Fruit fly (Drosophila melanogaster) whole organism, embryonic: ENCODE results near the gene FeCH.

Source experiments
- B-H1 ChIP-seq: fragments of 200-800 bp; sonication (Bioruptor generic); IDR thresholded peaks from 3 replicates; pipeline ENCODE4 v1.3.6; 2022; ENCODE audit warnings: missing biosample characterization, missing genetic modification characterization
- CG12155 ChIP-seq: fragments of 200-800 bp; sonication (Bioruptor generic); optimal IDR thresholded peaks from 3 replicates; lab custom pipeline; 2016; ENCODE audit warnings: missing biosample characterization, missing genetic modification characterization
- CG13624 ChIP-seq: fragments of 200-800 bp; sonication (Bioruptor generic); optimal IDR thresholded peaks from 2 replicates; lab custom pipeline; 2016; ENCODE audit warnings: missing biosample characterization, missing genetic modification characterization
- CG15479 ChIP-seq: fragments of 200-800 bp; sonication (Bioruptor generic); optimal IDR thresholded peaks from 3 replicates; lab custom pipeline; 2019; ENCODE audit warnings: missing biosample characterization, mild to moderate bottlenecking, missing genetic modification characterization, moderate library complexity
- CG17359 ChIP-seq: fragments of 200-800 bp; sonication (Bioruptor generic); optimal IDR thresholded peaks from 3 replicates; lab custom pipeline; 2018; ENCODE audit warnings: missing biosample characterization, mild to moderate bottlenecking, missing genetic modification characterization, moderate library complexity
- CG1792 ChIP-seq: fragments of 200-800 bp; sonication (Bioruptor generic); optimal IDR thresholded peaks from 2 replicates; lab custom pipeline; 2016; ENCODE audit warnings: missing biosample characterization, missing genetic modification characterization
- CG34376 ChIP-seq: fragments of 200-800 bp; sonication (Bioruptor generic); optimal IDR thresholded peaks from 2 replicates; lab custom pipeline; 2018; ENCODE audit warnings: missing biosample characterization, mild to moderate bottlenecking, missing genetic modification characterization
- CG3847 ChIP-seq: fragments of 200-800 bp; sonication (Bioruptor generic); IDR thresholded peaks from 2 replicates; pipeline ENCODE4 v1.3.6; 2022; ENCODE audit warnings: missing biosample characterization, missing genetic modification characterization
- CG4854 ChIP-seq: fragments of 200-800 bp; sonication (Bioruptor generic); optimal IDR thresholded peaks from 2 replicates; lab custom pipeline; 2016; ENCODE audit warnings: missing biosample characterization, missing genetic modification characterization, inconsistent platforms
- CG6765 ChIP-seq: fragments of 200-800 bp; sonication (Bioruptor generic); optimal IDR thresholded peaks from 3 replicates; lab custom pipeline; 2017; ENCODE audit warnings: missing biosample characterization, mild to moderate bottlenecking, missing genetic modification characterization
- CG6791 ChIP-seq: fragments of 200-800 bp; sonication (Bioruptor generic); IDR thresholded peaks from 3 replicates; pipeline ENCODE4 v1.3.6; 2022; ENCODE audit warnings: missing biosample characterization, missing genetic modification characterization; ENCODE audit not compliant: partially characterized antibody
- CG6854 ChIP-seq: fragments of 200-800 bp; sonication (Bioruptor generic); optimal IDR thresholded peaks from 3 replicates; lab custom pipeline; 2017; ENCODE audit warnings: missing biosample characterization, mild to moderate bottlenecking, missing genetic modification characterization
- CG7372 ChIP-seq: fragments of 200-800 bp; sonication (Bioruptor generic); IDR thresholded peaks from 2 replicates; pipeline ENCODE4 v1.3.6; 2022; ENCODE audit warnings: missing biosample characterization, missing genetic modification characterization
- CG8290 ChIP-seq, 3 experiments: fragments of 200-800 bp; sonication (Bioruptor generic); optimal IDR thresholded peaks; 2 replicates each; lab custom pipeline; 2016 to 2019; ENCODE audit warnings: missing biosample characterization in 3 of 3, missing genetic modification characterization in 3 of 3, mild to moderate bottlenecking in 2 of 3, moderate library complexity in 1 of 3
- CG8765 ChIP-seq: fragments of 200-800 bp; sonication (Bioruptor generic); IDR thresholded peaks from 2 replicates; pipeline ENCODE4 v1.3.6; 2022; ENCODE audit warnings: missing biosample characterization, missing genetic modification characterization
- E2f1 ChIP-seq: fragments of 200-800 bp; sonication (Bioruptor generic); IDR thresholded peaks from 2 replicates; pipeline ENCODE4 v1.3.6; 2022; ENCODE audit warnings: missing biosample characterization, missing genetic modification characterization
- E2f2 ChIP-seq: fragments of 200-800 bp; sonication (Bioruptor generic); IDR thresholded peaks from 2 replicates; pipeline ENCODE4 v1.3.6; 2022; ENCODE audit warnings: missing biosample characterization, missing genetic modification characterization
- Eip74EF ChIP-seq, 2 experiments: fragments of 200-800 bp in 1 of 2; fragments of >200 bp in 1 of 2; sonication (Bioruptor generic) in 1 of 2; optimal IDR thresholded peaks; 2 replicates each; lab custom pipeline; 2017 to 2019; ENCODE audit warnings: missing biosample characterization in 2 of 2, missing genetic modification characterization in 2 of 2, mild to moderate bottlenecking in 1 of 2, moderate library complexity in 1 of 2
- Hand ChIP-seq: fragments of 200-800 bp; sonication (Bioruptor generic); optimal IDR thresholded peaks from 2 replicates; lab custom pipeline; 2017; ENCODE audit warnings: mild to moderate bottlenecking, missing biosample characterization, missing genetic modification reagents, missing genetic modification characterization
- HmgZ ChIP-seq: fragments of 200-800 bp; sonication (Bioruptor generic); optimal IDR thresholded peaks from 2 replicates; lab custom pipeline; 2018; ENCODE audit warnings: missing biosample characterization, mild to moderate bottlenecking, missing genetic modification characterization
- MTF-1 ChIP-seq: fragments of 200-800 bp; sonication (Bioruptor generic); optimal IDR thresholded peaks from 2 replicates; lab custom pipeline; 2018; ENCODE audit warnings: missing biosample characterization, mild to moderate bottlenecking, missing genetic modification characterization, borderline replicate concordance
- NC2β ChIP-seq: fragments of 200-800 bp; sonication (Bioruptor generic); optimal IDR thresholded peaks from 2 replicates; lab custom pipeline; 2016; ENCODE audit warnings: missing biosample characterization, missing genetic modification characterization
- NFAT ChIP-seq: fragments of 200-800 bp; sonication (Bioruptor generic); IDR thresholded peaks from 2 replicates; pipeline ENCODE4 v1.3.6; 2022; ENCODE audit warnings: missing biosample characterization, missing genetic modification characterization
- Nf-YB ChIP-seq: fragments of 200-800 bp; sonication (Bioruptor generic); optimal IDR thresholded peaks from 3 replicates; lab custom pipeline; 2019; ENCODE audit warnings: missing biosample characterization, mild to moderate bottlenecking, missing genetic modification characterization, moderate library complexity
- Opbp ChIP-seq: fragments of 200-800 bp; sonication (Bioruptor generic); IDR thresholded peaks from 3 replicates; pipeline ENCODE4 v1.3.6; 2022; ENCODE audit warnings: missing biosample characterization, missing genetic modification characterization; ENCODE audit not compliant: partially characterized antibody
- Ptx1 ChIP-seq: fragments of 200-800 bp; sonication (Bioruptor generic); IDR thresholded peaks from 2 replicates; pipeline ENCODE4 v1.3.6; 2022; ENCODE audit warnings: missing biosample characterization, missing genetic modification characterization
- Rx ChIP-seq: fragments of 200-800 bp; sonication (Bioruptor generic); IDR thresholded peaks from 2 replicates; pipeline ENCODE4 v1.3.6; 2022; ENCODE audit warnings: missing biosample characterization, missing genetic modification characterization
- Sox102F ChIP-seq: fragments of 200-800 bp; sonication (Bioruptor generic); optimal IDR thresholded peaks from 2 replicates; lab custom pipeline; 2018; ENCODE audit warnings: missing biosample characterization, mild to moderate bottlenecking, missing genetic modification characterization, moderate library complexity
- Sry-β ChIP-seq: fragments of 200-800 bp; sonication (Bioruptor generic); optimal IDR thresholded peaks from 2 replicates; lab custom pipeline; 2018; ENCODE audit warnings: missing biosample characterization, mild to moderate bottlenecking, missing genetic modification characterization, moderate library complexity
- Trl ChIP-seq, 3 experiments: fragments of >200 bp in 2 of 3; fragments of 200-800 bp in 1 of 3; sonication (Bioruptor generic) in 1 of 3; optimal IDR thresholded peaks; 2 replicates in 1 of 3; 3 replicates in 2 of 3; lab custom pipeline; 2016 to 2017; ENCODE audit warnings: missing biosample characterization in 1 of 3, missing genetic modification characterization in 1 of 3
- ab ChIP-seq: fragments of 200-800 bp; sonication (Bioruptor generic); optimal IDR thresholded peaks from 2 replicates; lab custom pipeline; 2016; ENCODE audit warnings: missing biosample characterization, missing genetic modification characterization
- ac ChIP-seq: fragments of 200-800 bp; sonication (Bioruptor generic); optimal IDR thresholded peaks from 3 replicates; lab custom pipeline; 2017; ENCODE audit warnings: missing biosample characterization, mild to moderate bottlenecking, missing genetic modification characterization
- ase ChIP-seq: fragments of 200-800 bp; sonication (Bioruptor generic); IDR thresholded peaks from 3 replicates; pipeline ENCODE4 v1.3.6; 2022; ENCODE audit warnings: missing biosample characterization, missing genetic modification characterization
- ato ChIP-seq: fragments of 200-800 bp; sonication (Bioruptor generic); IDR thresholded peaks from 2 replicates; pipeline ENCODE4 v1.3.6; 2022; ENCODE audit warnings: missing biosample characterization, missing genetic modification characterization; ENCODE audit not compliant: partially characterized antibody
- bbx ChIP-seq: fragments of 200-800 bp; sonication (Bioruptor generic); IDR thresholded peaks from 2 replicates; pipeline ENCODE4 v1.3.6; 2022; ENCODE audit warnings: missing biosample characterization, missing genetic modification characterization; ENCODE audit not compliant: partially characterized antibody
- ci ChIP-seq: fragments of 200-800 bp; sonication (Bioruptor generic); IDR thresholded peaks from 3 replicates; pipeline ENCODE4 v1.3.6; 2022; ENCODE audit warnings: missing biosample characterization, missing genetic modification characterization
- crol ChIP-seq: fragments of 200-800 bp; sonication (Bioruptor generic); IDR thresholded peaks from 2 replicates; pipeline ENCODE4 v1.3.6; 2022; ENCODE audit warnings: missing biosample characterization, missing genetic modification characterization
- dati ChIP-seq: fragments of 200-800 bp; sonication (Bioruptor generic); IDR thresholded peaks from 2 replicates; pipeline ENCODE4 v1.3.6; 2022; ENCODE audit warnings: missing biosample characterization, missing genetic modification characterization
- disco-r ChIP-seq: fragments of 200-800 bp; sonication (Bioruptor generic); optimal IDR thresholded peaks from 2 replicates; lab custom pipeline; 2016; ENCODE audit warnings: missing biosample characterization, missing genetic modification characterization
- esg ChIP-seq: fragments of 200-800 bp; sonication (Bioruptor generic); conservative IDR thresholded peaks from 2 replicates; pipeline ENCODE4 v1.3.6; 2022; ENCODE audit warnings: missing biosample characterization, missing genetic modification characterization
- hkb ChIP-seq, 2 experiments: fragments of 200-800 bp in 1 of 2; fragments of >200 bp in 1 of 2; sonication (Bioruptor generic) in 1 of 2; IDR thresholded peaks in 1 of 2; optimal IDR thresholded peaks in 1 of 2; 2 replicates each; pipeline versions ENCODE4 v1.3.6 to Lab custom; 2017 to 2022; ENCODE audit warnings: missing biosample characterization in 1 of 2, missing genetic modification characterization in 1 of 2
- ken ChIP-seq: fragments of 200-800 bp; sonication (Bioruptor generic); IDR thresholded peaks from 3 replicates; pipeline ENCODE4 v1.3.6; 2022; ENCODE audit warnings: missing biosample characterization, missing genetic modification characterization
- nerfin-1 ChIP-seq: fragments of 200-800 bp; sonication (Bioruptor generic); optimal IDR thresholded peaks from 3 replicates; lab custom pipeline; 2019; ENCODE audit warnings: missing biosample characterization, mild to moderate bottlenecking, missing genetic modification characterization, moderate library complexity
- odd ChIP-seq: fragments of 200-800 bp; sonication (Bioruptor generic); optimal IDR thresholded peaks from 2 replicates; lab custom pipeline; 2017; ENCODE audit warnings: missing biosample characterization, mild to moderate bottlenecking, missing genetic modification characterization
- phol ChIP-seq: fragments of 200-800 bp; sonication (Bioruptor generic); optimal IDR thresholded peaks from 3 replicates; lab custom pipeline; 2018; ENCODE audit warnings: missing biosample characterization, mild to moderate bottlenecking, missing genetic modification characterization, moderate library complexity
- rib ChIP-seq: fragments of 200-800 bp; sonication (Bioruptor generic); IDR thresholded peaks from 2 replicates; pipeline ENCODE4 v1.3.6; 2022; ENCODE audit warnings: missing biosample characterization, missing genetic modification characterization
- sd ChIP-seq: fragments of 200-800 bp; sonication (Bioruptor generic); optimal IDR thresholded peaks from 3 replicates; lab custom pipeline; 2018; ENCODE audit warnings: missing biosample characterization, mild to moderate bottlenecking, missing genetic modification characterization, moderate library complexity
- seq ChIP-seq: fragments of 200-800 bp; sonication (Bioruptor generic); IDR thresholded peaks from 2 replicates; pipeline ENCODE4 v1.3.6; 2022; ENCODE audit warnings: missing biosample characterization, missing genetic modification characterization
- slou ChIP-seq: fragments of 200-800 bp; sonication (Bioruptor generic); optimal IDR thresholded peaks from 3 replicates; lab custom pipeline; 2016; ENCODE audit warnings: missing biosample characterization, missing genetic modification characterization
- usp ChIP-seq: fragments of >200 bp; optimal IDR thresholded peaks from 2 replicates; lab custom pipeline; 2017; ENCODE audit warnings: missing biosample characterization, missing genetic modification characterization
- zfh1 ChIP-seq: fragments of 200-800 bp; sonication (Bioruptor generic); IDR thresholded peaks from 3 replicates; pipeline ENCODE4 v1.3.6; 2022; ENCODE audit warnings: missing biosample characterization, missing genetic modification characterization

Gene FeCH

dm6 chr3R:31812976-31813298, 841 bp upstream of the FeCH start:
- TF ChIP-seq crol (peak; percentile 66), zfh1 (GFP tag; lab: Robert Waterston, UW) (0 out of 3 replicates have a peak, but pooled peaks have one; percentile 14), NFAT (GFP tag; lab: Robert Waterston, UW) (no peak), CG12155 (GFP tag; lab: Kevin White, UChicago) (no peak), Trl (optimal IDR thresholded peaks at IDR 0.05; lab: Kevin White, UChicago) (peak in 1 of 2 experiments; percentile 31), Trl (GFP tag; optimal IDR thresholded peaks at IDR 0.05; lab: Kevin White, UChicago) (no peak), CG8290 (GFP tag; optimal IDR thresholded peaks at IDR 0.05; lab: Kevin White, UChicago) (no peak), CG8290 (tag; optimal IDR thresholded peaks at IDR 0.05; lab: Kevin White, UChicago) (no peak), ac (GFP tag; lab: Kevin White, UChicago) (no peak), Hand (GFP tag; lab: Kevin White, UChicago) (no peak), bbx (peak; percentile 68), sd (tag; lab: Kevin White, UChicago) (peak; percentile 74), Sox102F (no peak), Ptx1 (GFP tag; lab: Robert Waterston, UW) (no peak), CG6791 (peak; percentile 54; the same call in 1 of the 3 replicates), Opbp (GFP tag; lab: Robert Waterston, UW) (peak; percentile 61; the same call in 1 of the 3 replicates), B-H1 (no peak), rib (GFP tag; lab: Robert Waterston, UW) (0 out of 2 replicates have a peak, but pooled peaks have one; percentile 27), E2f2 (GFP tag; lab: Robert Waterston, UW) (no peak), CG3847 (GFP tag; lab: Robert Waterston, UW) (no peak), seq (0 out of 2 replicates have a peak, but pooled peaks have one; percentile 1), MTF-1 (GFP tag; lab: Kevin White, UChicago) (no peak), nerfin-1 (tag; lab: Kevin White, UChicago) (peak; percentile 97), ab (GFP tag; lab: Kevin White, UChicago) (no peak), CG8765 (no peak), hkb (optimal IDR thresholded peaks at IDR 0.05; lab: Kevin White, UChicago) (no peak), hkb (GFP tag; IDR thresholded peaks at IDR 0.05; lab: Robert Waterston, UW) (no peak), NC2β (GFP tag; lab: Kevin White, UChicago) (no peak), ato (GFP tag; lab: Robert Waterston, UW) (peak; percentile 11; the same call in 1 of the 2 replicates), ken (GFP tag; lab: Robert Waterston, UW) (no peak), ci (GFP tag; lab: Robert Waterston, UW) (0 out of 3 replicates have a peak, but pooled peaks have one; percentile 44), CG34376 (GFP tag; lab: Kevin White, UChicago) (no peak)

dm6 chr3R:31810073-31810530, 2.0 kb downstream of the FeCH start, which contains the start of gene Rift:
Gene Rift, minus strand, starts transcription at chr3R:31810186.
- TF ChIP-seq CG7372 (GFP tag; lab: Robert Waterston, UW) (no peak), HmgZ (tag; lab: Kevin White, UChicago) (peak; percentile 19), Nf-YB (no peak), disco-r (GFP tag; lab: Kevin White, UChicago) (no peak), CG15479 (no peak), CG6854 (no peak), usp (GFP tag; lab: Kevin White, UChicago) (no peak), E2f1 (GFP tag; lab: Robert Waterston, UW) (no peak), odd (GFP tag; lab: Kevin White, UChicago) (no peak), CG13624 (no peak), Eip74EF (GFP tag; optimal IDR thresholded peaks at IDR 0.05; lab: Kevin White, UChicago) (peak in 1 of 2 experiments; percentile 1), CG4854 (GFP tag; lab: Kevin White, UChicago) (no peak), Rx (GFP tag; lab: Robert Waterston, UW) (no peak), phol (no peak), Sry-β (GFP tag; lab: Kevin White, UChicago) (no peak), ase (GFP tag; lab: Robert Waterston, UW) (no peak), CG1792 (GFP tag; lab: Kevin White, UChicago) (no peak), dati (no peak), CG6765 (GFP tag; lab: Kevin White, UChicago) (no peak), CG17359 (peak; percentile 53), esg (GFP tag; lab: Robert Waterston, UW) (no peak), slou (GFP tag; lab: Kevin White, UChicago) (no peak)
